Fruit fly (Drosophila melanogaster): ENCODE data around the gene CG13917.
A peak's percentile ranks its signal among the peaks of the same experiment; 100 is the strongest.

DNA sequence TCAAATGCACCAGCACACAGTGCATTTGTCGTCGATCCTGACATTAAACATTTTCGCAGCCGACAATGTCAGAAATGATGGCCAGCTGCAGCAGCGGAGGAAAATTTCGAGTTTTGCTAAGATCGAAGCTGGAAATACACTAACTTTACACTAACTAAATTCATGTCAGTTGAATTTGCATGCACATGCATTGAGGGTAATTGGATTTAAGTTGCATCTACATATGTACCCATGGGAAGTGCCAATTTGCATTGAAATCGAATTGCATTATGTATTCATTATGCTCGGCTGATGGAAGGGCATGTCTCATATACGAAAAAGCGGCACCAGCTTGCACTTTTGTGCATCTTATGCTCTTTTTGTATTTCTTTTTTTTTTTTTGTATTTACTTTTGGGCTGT is 8.3 kb downstream of the CG13917 start:
- peak; percentile 36 for TF ChIP-seq pad (GFP tag; optimal IDR thresholded peaks at IDR 0.05)
- no peak for TF ChIP-seq toe (GFP tag; optimal IDR thresholded peaks at IDR 0.05)
- TF ChIP-seq tj (GFP tag; optimal IDR thresholded peaks at IDR 0.05) = peak; percentile 74
